Fruit fly (Drosophila melanogaster) whole organism, embryonic: ENCODE results near the gene CG9522.
A peak's percentile ranks its signal among the peaks of the same experiment; 100 is the strongest.

ENCODE experiments used
- ATbp ChIP-seq: fragments of 200-800 bp; sonication (Bioruptor generic); optimal IDR thresholded peaks from 2 replicates; lab custom pipeline; 2017; ENCODE audit warnings: missing biosample characterization, mild to moderate bottlenecking, missing genetic modification characterization, missing genetic modification reagents
- Aef1 ChIP-seq: fragments of 200-800 bp; sonication (Bioruptor generic); IDR thresholded peaks from 3 replicates; pipeline ENCODE4 v1.3.6; 2022; ENCODE audit warnings: missing biosample characterization, missing genetic modification characterization
- CG13624 ChIP-seq: fragments of 200-800 bp; sonication (Bioruptor generic); optimal IDR thresholded peaks from 2 replicates; lab custom pipeline; 2016; ENCODE audit warnings: missing biosample characterization, missing genetic modification characterization
- CG14014 ChIP-seq: fragments of 200-800 bp; sonication (Bioruptor generic); IDR thresholded peaks from 2 replicates; pipeline ENCODE4 v1.3.6; 2022; ENCODE audit warnings: missing biosample characterization, missing genetic modification characterization
- CG14441 ChIP-seq: fragments of 200-800 bp; sonication (Bioruptor generic); IDR thresholded peaks from 2 replicates; pipeline ENCODE4 v1.3.6; 2022; ENCODE audit warnings: missing biosample characterization, missing genetic modification characterization
- CG1529 ChIP-seq: fragments of 200-800 bp; sonication (Bioruptor generic); optimal IDR thresholded peaks from 3 replicates; lab custom pipeline; 2018; ENCODE audit warnings: missing biosample characterization, missing genetic modification characterization
- CG15696 ChIP-seq: fragments of 200-800 bp; sonication (Bioruptor generic); optimal IDR thresholded peaks from 2 replicates; lab custom pipeline; 2019; ENCODE audit warnings: missing biosample characterization, mild to moderate bottlenecking, missing genetic modification characterization, moderate library complexity
- CG18764 ChIP-seq: fragments of 200-800 bp; sonication (Bioruptor generic); optimal IDR thresholded peaks from 3 replicates; lab custom pipeline; 2016; ENCODE audit warnings: missing biosample characterization, missing genetic modification characterization
- CG31224 ChIP-seq: fragments of 200-800 bp; sonication (Bioruptor generic); IDR thresholded peaks from 2 replicates; pipeline ENCODE4 v1.3.6; 2022; ENCODE audit warnings: missing biosample characterization, missing genetic modification characterization
- CG3163 ChIP-seq: fragments of 200-800 bp; sonication (Bioruptor generic); optimal IDR thresholded peaks from 3 replicates; lab custom pipeline; 2016; ENCODE audit warnings: missing biosample characterization, missing genetic modification characterization
- CG34224 ChIP-seq: fragments of 200-800 bp; sonication (Bioruptor generic); IDR thresholded peaks from 3 replicates; pipeline ENCODE4 v1.3.6; 2022; ENCODE audit warnings: missing biosample characterization, missing genetic modification characterization; ENCODE audit not compliant: partially characterized antibody
- CG34376 ChIP-seq: fragments of 200-800 bp; sonication (Bioruptor generic); optimal IDR thresholded peaks from 2 replicates; lab custom pipeline; 2018; ENCODE audit warnings: missing biosample characterization, mild to moderate bottlenecking, missing genetic modification characterization
- CG34422 ChIP-seq: fragments of 200-800 bp; sonication (Bioruptor generic); IDR thresholded peaks from 3 replicates; pipeline ENCODE4 v1.3.6; 2022; ENCODE audit warnings: missing biosample characterization, missing genetic modification characterization
- CG42726 ChIP-seq: fragments of 200-800 bp; sonication (Bioruptor generic); IDR thresholded peaks from 2 replicates; pipeline ENCODE4 v1.3.6; 2022; ENCODE audit warnings: missing biosample characterization, missing genetic modification characterization; ENCODE audit not compliant: partially characterized antibody
- CG4854 ChIP-seq: fragments of 200-800 bp; sonication (Bioruptor generic); optimal IDR thresholded peaks from 2 replicates; lab custom pipeline; 2016; ENCODE audit warnings: missing biosample characterization, missing genetic modification characterization, inconsistent platforms
- CG6175 ChIP-seq: fragments of 200-800 bp; sonication (Bioruptor generic); IDR thresholded peaks from 3 replicates; pipeline ENCODE4 v1.3.6; 2022; ENCODE audit warnings: missing biosample characterization, missing genetic modification characterization
- CG8478 ChIP-seq: fragments of >200 bp; optimal IDR thresholded peaks from 2 replicates; lab custom pipeline; 2018
- D19B ChIP-seq: fragments of 200-800 bp; sonication (Bioruptor generic); optimal IDR thresholded peaks from 2 replicates; lab custom pipeline; 2017; ENCODE audit warnings: missing biosample characterization, mild to moderate bottlenecking, missing genetic modification characterization
- Dip3 ChIP-seq: fragments of 200-800 bp; sonication (Bioruptor generic); optimal IDR thresholded peaks from 3 replicates; lab custom pipeline; 2016; ENCODE audit warnings: missing biosample characterization, missing genetic modification characterization
- Doc2 ChIP-seq: fragments of 200-800 bp; sonication (Bioruptor generic); IDR thresholded peaks from 2 replicates; pipeline ENCODE4 v1.3.6; 2022; ENCODE audit warnings: missing biosample characterization, missing genetic modification characterization
- HHEX ChIP-seq: fragments of 200-800 bp; sonication (Bioruptor generic); optimal IDR thresholded peaks from 3 replicates; lab custom pipeline; 2017; ENCODE audit warnings: missing biosample characterization, mild to moderate bottlenecking, missing genetic modification characterization, missing genetic modification reagents
- HmgD ChIP-seq: fragments of 200-800 bp; sonication (Bioruptor generic); optimal IDR thresholded peaks from 3 replicates; lab custom pipeline; 2016; ENCODE audit warnings: missing biosample characterization, missing genetic modification characterization
- Kr ChIP-seq: fragments of 200-800 bp; sonication (Bioruptor generic); optimal IDR thresholded peaks from 2 replicates; lab custom pipeline; 2017; ENCODE audit warnings: missing biosample characterization, mild to moderate bottlenecking, missing genetic modification characterization
- Lim3 ChIP-seq: fragments of 200-800 bp; sonication (Bioruptor generic); IDR thresholded peaks from 2 replicates; pipeline ENCODE4 v1.3.6; 2022; ENCODE audit warnings: missing biosample characterization, missing genetic modification characterization
- Meics ChIP-seq: fragments of 200-800 bp; sonication (Bioruptor generic); optimal IDR thresholded peaks from 2 replicates; lab custom pipeline; 2017; ENCODE audit warnings: missing biosample characterization, mild to moderate bottlenecking, missing genetic modification characterization
- NC2α ChIP-seq: fragments of 200-800 bp; sonication (Bioruptor generic); optimal IDR thresholded peaks from 2 replicates; lab custom pipeline; 2016; ENCODE audit warnings: missing biosample characterization, missing genetic modification characterization
- Side ChIP-seq: fragments of 200-800 bp; sonication (Bioruptor generic); optimal IDR thresholded peaks from 2 replicates; lab custom pipeline; 2016; ENCODE audit warnings: missing biosample characterization, missing genetic modification characterization
- Sox100B ChIP-seq: fragments of 200-800 bp; sonication (Bioruptor generic); optimal IDR thresholded peaks from 3 replicates; lab custom pipeline; 2018; ENCODE audit warnings: missing biosample characterization, mild to moderate bottlenecking, missing genetic modification characterization
- aop ChIP-seq: fragments of 200-800 bp; sonication (Bioruptor generic); IDR thresholded peaks from 2 replicates; pipeline ENCODE4 v1.3.6; 2022; ENCODE audit warnings: missing biosample characterization, missing genetic modification characterization
- btn ChIP-seq: fragments of 200-800 bp; sonication (Bioruptor generic); optimal IDR thresholded peaks from 2 replicates; lab custom pipeline; 2016; ENCODE audit warnings: missing biosample characterization, missing genetic modification characterization
- corto ChIP-seq: fragments of 200-800 bp; sonication (Bioruptor generic); optimal IDR thresholded peaks from 2 replicates; lab custom pipeline; 2016; ENCODE audit warnings: missing biosample characterization, mild to moderate bottlenecking, missing genetic modification characterization, moderate library complexity
- dan ChIP-seq: fragments of 200-800 bp; sonication (Bioruptor generic); IDR thresholded peaks from 2 replicates; pipeline ENCODE4 v1.3.6; 2022; ENCODE audit warnings: missing biosample characterization, missing genetic modification characterization
- dmrt99B ChIP-seq: fragments of 200-800 bp; sonication (Bioruptor generic); optimal IDR thresholded peaks from 2 replicates; lab custom pipeline; 2018; ENCODE audit warnings: missing biosample characterization, mild to moderate bottlenecking, missing genetic modification characterization, moderate library complexity
- eve ChIP-seq, 2 experiments: fragments of >200 bp; optimal IDR thresholded peaks; 2 replicates each; lab custom pipeline; 2017; ENCODE audit warnings: missing biosample characterization in 2 of 2, missing genetic modification characterization in 2 of 2
- eyg ChIP-seq: fragments of 200-800 bp; sonication (Bioruptor generic); optimal IDR thresholded peaks from 3 replicates; lab custom pipeline; 2016; ENCODE audit warnings: missing biosample characterization, missing genetic modification characterization
- fru ChIP-seq: fragments of >200 bp; optimal IDR thresholded peaks from 2 replicates; lab custom pipeline; 2017
- gsb-n ChIP-seq: fragments of 200-800 bp; sonication (Bioruptor generic); optimal IDR thresholded peaks from 3 replicates; lab custom pipeline; 2018; ENCODE audit warnings: missing biosample characterization, mild to moderate bottlenecking, missing genetic modification characterization
- gt ChIP-seq: fragments of 200-800 bp; sonication (Bioruptor generic); IDR thresholded peaks from 2 replicates; pipeline ENCODE4 v1.3.6; 2022; ENCODE audit warnings: missing biosample characterization, missing genetic modification characterization
- jing ChIP-seq: fragments of 200-800 bp; sonication (Bioruptor generic); optimal IDR thresholded peaks from 2 replicates; lab custom pipeline; 2018; ENCODE audit warnings: missing biosample characterization, mild to moderate bottlenecking, missing genetic modification characterization
- jumu ChIP-seq: fragments of 200-800 bp; sonication (Bioruptor generic); optimal IDR thresholded peaks from 3 replicates; lab custom pipeline; 2016; ENCODE audit warnings: missing biosample characterization, missing genetic modification characterization
- oc ChIP-seq: fragments of 200-800 bp; sonication (Bioruptor generic); optimal IDR thresholded peaks from 2 replicates; lab custom pipeline; 2018; ENCODE audit warnings: missing biosample characterization, mild to moderate bottlenecking, missing genetic modification characterization, moderate library complexity
- org-1 ChIP-seq: fragments of 200-800 bp; sonication (Bioruptor generic); optimal IDR thresholded peaks from 2 replicates; lab custom pipeline; 2017; ENCODE audit warnings: missing biosample characterization, missing genetic modification characterization
- pan ChIP-seq, 4 experiments: fragments of >200 bp in 3 of 4; fragments of 200-800 bp in 1 of 4; sonication (Bioruptor generic) in 1 of 4; optimal IDR thresholded peaks in 3 of 4; IDR thresholded peaks in 1 of 4; 2 replicates each; pipeline versions ENCODE4 v1.3.6 to Lab custom; 2017 to 2022; ENCODE audit warnings: missing biosample characterization in 2 of 4, missing genetic modification characterization in 2 of 4, mixed read lengths in 1 of 4
- pita ChIP-seq: fragments of 200-800 bp; sonication (Bioruptor generic); optimal IDR thresholded peaks from 2 replicates; lab custom pipeline; 2017; ENCODE audit warnings: missing biosample characterization, mild to moderate bottlenecking, missing genetic modification characterization
- prd ChIP-seq, 3 experiments: fragments of >200 bp in 2 of 3; fragments of 200-800 bp in 1 of 3; sonication (Bioruptor generic) in 1 of 3; optimal IDR thresholded peaks in 2 of 3; IDR thresholded peaks in 1 of 3; 2 replicates in 2 of 3; 3 replicates in 1 of 3; pipeline versions ENCODE4 v1.3.6 to Lab custom; 2017 to 2022; ENCODE audit warnings: missing biosample characterization in 1 of 3, missing genetic modification characterization in 1 of 3
- sima ChIP-seq: fragments of 200-800 bp; sonication (Bioruptor generic); optimal IDR thresholded peaks from 2 replicates; lab custom pipeline; 2016; ENCODE audit warnings: missing biosample characterization, missing genetic modification characterization
- sr ChIP-seq: fragments of 200-800 bp; sonication (Bioruptor generic); IDR thresholded peaks from 3 replicates; pipeline ENCODE4 v1.3.6; 2022; ENCODE audit warnings: missing biosample characterization, missing genetic modification characterization
- ssp ChIP-seq: fragments of 200-800 bp; sonication (Bioruptor generic); IDR thresholded peaks from 2 replicates; pipeline ENCODE4 v1.3.6; 2022; ENCODE audit warnings: missing biosample characterization, missing genetic modification characterization
- toy ChIP-seq: fragments of 200-800 bp; sonication (Bioruptor generic); IDR thresholded peaks from 2 replicates; pipeline ENCODE4 v1.3.6; 2022; ENCODE audit warnings: missing biosample characterization, missing genetic modification characterization
- ttk ChIP-seq: fragments of 200-800 bp; sonication (Bioruptor generic); IDR thresholded peaks from 2 replicates; pipeline ENCODE4 v2.1.2; 2022; ENCODE audit warnings: missing biosample characterization, missing genetic modification characterization
- twi ChIP-seq: fragments of 200-800 bp; optimal IDR thresholded peaks from 2 replicates; lab custom pipeline; 2019; ENCODE audit warnings: missing biosample characterization, mild to moderate bottlenecking, missing genetic modification characterization, moderate library complexity

Gene CG9522

dm6 chrX:14825922-14826617 is 22.5 kb downstream of the CG9522 start, which contains the start of gene rut (continued):
- TF ChIP-seq Meics = no peak
- TF ChIP-seq CG1529 = no peak
- no peak for TF ChIP-seq ttk (GFP tag; lab: Robert Waterston, UW)
- no peak for TF ChIP-seq eve (GFP tag; optimal IDR thresholded peaks at IDR 0.05; lab: Kevin White, UChicago)
- TF ChIP-seq Dip3 (GFP tag; lab: Kevin White, UChicago) = no peak
- TF ChIP-seq oc (tag; lab: Kevin White, UChicago) = no peak
- TF ChIP-seq ATbp = no peak
- TF ChIP-seq toy (GFP tag; lab: Robert Waterston, UW) = no peak
- no peak for TF ChIP-seq btn (GFP tag; lab: Kevin White, UChicago)
- peak; percentile 18 for TF ChIP-seq jumu (GFP tag; lab: Kevin White, UChicago)
- TF ChIP-seq CG15696 (tag; lab: Kevin White, UChicago) = no peak
- no peak for TF ChIP-seq aop (GFP tag; lab: Robert Waterston, UW)
- no peak for TF ChIP-seq CG31224
- no peak for TF ChIP-seq dan (GFP tag; lab: Robert Waterston, UW)
- peak; percentile 34 for TF ChIP-seq HHEX (GFP tag; lab: Kevin White, UChicago)
- no peak for TF ChIP-seq fru (lab: Kevin White, UChicago)
- TF ChIP-seq CG14441 (GFP tag; lab: Robert Waterston, UW) = 0 out of 2 replicates have a peak, but pooled peaks have one; percentile 19
- TF ChIP-seq Lim3 = no peak
- TF ChIP-seq CG14014 (GFP tag; lab: Robert Waterston, UW) = peak; percentile 56; the same call in 1 of the 2 replicates
- TF ChIP-seq CG34376 (GFP tag; lab: Kevin White, UChicago) = no peak
- no peak for TF ChIP-seq Side (GFP tag; lab: Kevin White, UChicago)
- no peak for TF ChIP-seq sr (GFP tag; lab: Robert Waterston, UW)
- no peak for TF ChIP-seq D19B (GFP tag; lab: Kevin White, UChicago)
- TF ChIP-seq CG6175 = peak; percentile 95
- no peak for TF ChIP-seq NC2α (GFP tag; lab: Kevin White, UChicago)
- TF ChIP-seq CG13624 = peak; percentile 60
- no peak for TF ChIP-seq org-1 (GFP tag; lab: Kevin White, UChicago)
- no peak for TF ChIP-seq Kr
- TF ChIP-seq CG34224 (GFP tag; lab: Robert Waterston, UW) = peak; percentile 89
- TF ChIP-seq dmrt99B = no peak
- no peak for TF ChIP-seq CG4854 (GFP tag; lab: Kevin White, UChicago)
- TF ChIP-seq twi (tag; lab: Kevin White, UChicago) = no peak
- TF ChIP-seq Sox100B (GFP tag; lab: Kevin White, UChicago) = no peak
- TF ChIP-seq CG34422 (GFP tag; lab: Robert Waterston, UW) = peak; percentile 64; the same call in 1 of the 3 replicates
- TF ChIP-seq CG42726 (GFP tag; lab: Robert Waterston, UW) = peak; percentile 96
- no peak for TF ChIP-seq CG8478
- TF ChIP-seq prd (optimal IDR thresholded peaks at IDR 0.05; lab: Kevin White, UChicago) = no peak
- TF ChIP-seq prd (GFP tag; IDR thresholded peaks at IDR 0.05; lab: Robert Waterston, UW) = no peak
- TF ChIP-seq Aef1 (GFP tag; lab: Robert Waterston, UW) = no peak
- no peak for TF ChIP-seq sima (GFP tag; lab: Kevin White, UChicago)
- no peak for TF ChIP-seq gsb-n (tag; lab: Kevin White, UChicago)
- TF ChIP-seq pan (optimal IDR thresholded peaks at IDR 0.05; lab: Kevin White, UChicago) = no peak
- no peak for TF ChIP-seq pan (GFP tag; optimal IDR thresholded peaks at IDR 0.05 in 1 of 2, IDR thresholded peaks at IDR 0.05 in 1 of 2)
- no peak for TF ChIP-seq Doc2 (GFP tag; lab: Robert Waterston, UW)
- TF ChIP-seq CG3163 (GFP tag; lab: Kevin White, UChicago) = no peak
- TF ChIP-seq pita = no peak
- TF ChIP-seq jing (GFP tag; lab: Kevin White, UChicago) = peak; percentile 24
- peak; percentile 3 for TF ChIP-seq HmgD
- TF ChIP-seq gt (GFP tag; lab: Robert Waterston, UW) = no peak
- no peak for TF ChIP-seq corto (GFP tag; lab: Kevin White, UChicago)
- TF ChIP-seq CG18764 (GFP tag; lab: Kevin White, UChicago) = no peak
- TF ChIP-seq ssp (GFP tag; lab: Robert Waterston, UW) = 0 out of 2 replicates have a peak, but pooled peaks have one; percentile 21
- TF ChIP-seq eyg (GFP tag; lab: Kevin White, UChicago) = no peak
